Worm (Caenorhabditis elegans): Measurements from ENCODE around the gene T09F3.5.
"Not testable (repeated sequence)": the region's sequence is repeated elsewhere in the genome, so short reads cannot be mapped to it uniquely, and the experiment has no call there.

T09F3.5 gene

DNA sequence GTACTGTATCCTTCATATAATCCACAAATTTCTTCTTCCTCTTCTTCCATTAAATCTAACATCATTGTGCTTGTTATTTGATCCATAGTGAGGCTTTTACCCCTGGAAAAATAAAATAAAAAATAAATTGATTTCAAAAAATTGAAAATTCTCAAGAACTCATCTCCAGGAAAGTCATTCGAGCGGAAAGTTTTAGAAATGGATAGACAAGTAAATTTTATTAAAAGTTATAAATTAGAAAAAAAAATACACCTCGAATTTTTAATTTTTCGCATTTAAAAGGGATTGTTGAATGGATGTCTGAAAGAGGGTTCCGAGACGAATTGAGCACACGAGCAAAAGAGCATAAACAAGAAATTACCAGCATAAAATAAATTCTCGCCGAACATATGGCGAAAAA, 25.3 kb downstream of the T09F3.5 start, which contains the start of gene frpr-21:
Gene frpr-21, minus strand, starts transcription at position 101 of the 400 bp plus-strand sequence.
- TF ChIP-seq him-1 (tag; optimal IDR thresholded peaks at IDR 0.05): no peak
- no peak for TF ChIP-seq W03F9.2 (tag; optimal IDR thresholded peaks at IDR 0.05)
- no peak for TF ChIP-seq dao-5 (tag; optimal IDR thresholded peaks at IDR 0.05)

DNA sequence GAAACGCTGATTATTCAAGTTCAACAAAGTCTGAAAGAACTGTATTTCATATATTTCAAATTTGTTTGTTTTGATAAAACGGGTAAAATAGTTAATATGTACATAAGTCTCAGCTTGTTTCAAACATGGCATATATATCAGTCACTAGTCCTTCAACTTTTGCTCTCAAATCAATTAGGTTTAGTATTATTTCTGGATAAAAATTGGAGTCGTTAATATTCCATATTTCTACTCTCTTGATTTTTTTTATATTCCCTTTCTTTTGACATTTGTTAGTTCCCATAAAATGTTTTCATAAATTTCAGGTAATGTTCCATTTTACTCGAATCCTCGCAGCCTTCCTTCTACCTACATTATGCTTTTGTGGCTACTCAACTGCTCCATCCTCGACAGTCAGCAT, 39.2 kb downstream of the T09F3.5 start, which contains the start of gene cut-4:
Gene cut-4, plus strand, starts transcription at position 301 of the 400 bp plus-strand sequence.
- TF ChIP-seq W03F9.2 (tag; optimal IDR thresholded peaks at IDR 0.05): no peak
- no peak for TF ChIP-seq dao-5 (tag; optimal IDR thresholded peaks at IDR 0.05)
- TF ChIP-seq him-1 (tag; optimal IDR thresholded peaks at IDR 0.05): no peak

DNA sequence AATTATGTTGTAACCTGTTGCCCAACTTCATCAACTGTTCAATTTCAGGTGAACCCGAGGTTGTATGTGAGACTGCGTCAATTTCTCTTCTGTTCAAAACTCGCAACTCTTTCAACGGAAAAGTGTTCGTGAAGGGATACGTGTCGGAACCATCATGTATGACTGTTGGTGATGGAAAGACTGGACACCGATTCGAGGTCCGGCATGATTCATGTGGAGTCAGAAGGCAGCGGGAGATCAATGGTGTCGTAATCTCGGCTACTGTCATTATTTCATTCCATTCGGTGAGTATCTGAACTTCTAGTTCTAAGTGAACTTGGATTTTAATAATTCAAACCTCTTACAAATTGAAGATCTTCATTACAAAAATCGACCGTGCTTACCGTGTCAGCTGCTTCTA, 41.2 kb downstream of the T09F3.5 start:
- TF ChIP-seq him-1 (tag; optimal IDR thresholded peaks at IDR 0.05): no peak
- TF ChIP-seq W03F9.2 (tag; optimal IDR thresholded peaks at IDR 0.05): no peak
- no peak for TF ChIP-seq dao-5 (tag; optimal IDR thresholded peaks at IDR 0.05)

DNA sequence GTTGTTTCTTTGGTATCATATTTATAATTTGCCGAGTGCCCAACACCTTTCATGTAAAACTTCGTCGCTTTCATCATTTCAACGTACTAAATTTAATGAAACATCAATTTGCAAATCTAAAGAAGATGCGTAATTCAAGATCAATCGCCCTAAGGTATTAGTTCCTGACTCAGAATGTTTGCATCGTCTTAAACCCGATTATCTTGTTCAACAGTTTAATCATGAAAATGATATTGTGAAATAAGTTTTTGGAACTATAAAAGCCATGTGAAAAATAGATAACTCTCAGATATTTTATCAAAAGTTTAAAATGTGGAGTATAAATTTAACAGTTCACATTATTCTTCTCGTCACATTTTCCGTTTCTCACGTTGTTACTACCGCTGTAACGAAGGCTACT, 43.3 kb downstream of the T09F3.5 start, which contains the start of gene E04D5.4:
Gene E04D5.4, plus strand, starts transcription at position 301 of the 400 bp plus-strand sequence.
- TF ChIP-seq him-1 (tag; optimal IDR thresholded peaks at IDR 0.05) (no peak), W03F9.2 (tag; optimal IDR thresholded peaks at IDR 0.05) (no peak), dao-5 (tag; optimal IDR thresholded peaks at IDR 0.05) (no peak)

ce11 chrII:10442846-10443245, 46.2 kb downstream of the T09F3.5 start, which contains the start of gene ZK673.1:
Gene ZK673.1 (plus strand): TSS chrII:10443146.
- TF ChIP-seq dao-5, him-1, W03F9.2 (tag; optimal IDR thresholded peaks at IDR 0.05): not testable (repeated sequence)

DNA sequence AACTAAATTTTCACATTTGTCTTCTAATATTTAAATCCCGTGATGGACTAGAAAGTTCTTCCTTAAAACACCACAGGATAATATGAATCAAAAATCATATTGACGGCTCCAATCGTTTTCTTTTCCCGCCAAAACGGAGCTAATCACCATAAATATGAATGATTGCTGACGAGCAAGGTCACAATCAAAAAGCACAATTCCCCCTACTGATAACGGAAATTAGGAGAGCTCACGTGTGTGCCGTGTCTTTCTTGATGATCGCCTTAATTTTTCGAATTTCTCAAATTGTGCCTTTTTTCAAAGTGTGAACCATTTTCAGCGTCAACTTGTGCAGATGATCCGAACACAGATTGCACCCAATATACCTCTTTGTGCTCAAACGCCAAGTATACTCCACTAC, 47.2 kb downstream of the T09F3.5 start:
- TF ChIP-seq dao-5 (tag; optimal IDR thresholded peaks at IDR 0.05): no peak
- no peak for TF ChIP-seq W03F9.2 (tag; optimal IDR thresholded peaks at IDR 0.05)
- TF ChIP-seq him-1 (tag; optimal IDR thresholded peaks at IDR 0.05): no peak

DNA sequence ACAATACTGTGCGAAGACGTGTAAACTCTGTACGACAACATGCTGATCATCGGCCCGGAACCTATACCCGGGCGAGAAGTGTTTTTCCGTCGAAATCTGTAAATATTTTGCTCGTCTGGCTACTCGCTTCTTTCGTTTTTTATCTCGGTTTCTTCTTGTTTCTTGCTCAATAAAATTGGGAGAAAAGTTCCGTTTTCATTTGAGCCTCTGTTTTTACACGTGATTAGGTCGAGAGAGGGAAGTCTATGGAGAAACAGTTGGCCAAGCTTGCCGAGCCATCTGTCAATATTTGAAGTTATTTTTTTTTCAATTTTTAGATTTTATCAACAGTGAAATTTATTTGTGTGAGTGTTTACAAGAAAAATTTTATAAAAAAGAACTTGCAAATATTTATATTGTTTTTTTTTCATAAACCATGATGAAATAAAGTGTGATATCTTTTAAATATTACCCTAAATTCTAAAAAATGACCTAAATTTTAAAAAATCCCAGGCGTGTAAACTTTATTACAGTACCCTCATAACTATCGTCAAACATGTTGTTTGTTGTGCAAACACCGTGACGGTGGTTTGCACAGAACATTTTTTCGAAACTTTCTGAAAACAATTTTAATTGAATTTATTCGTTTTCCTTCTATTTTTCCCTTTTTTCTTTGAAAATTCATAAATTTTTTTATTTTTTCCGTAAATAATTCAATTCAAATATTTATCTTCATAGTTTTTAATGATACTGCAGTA, 48.5 kb downstream of the T09F3.5 start:
- TF ChIP-seq him-1 (tag; optimal IDR thresholded peaks at IDR 0.05) (no peak), dao-5 (tag; optimal IDR thresholded peaks at IDR 0.05) (no peak), W03F9.2 (tag; optimal IDR thresholded peaks at IDR 0.05) (no peak)

DNA sequence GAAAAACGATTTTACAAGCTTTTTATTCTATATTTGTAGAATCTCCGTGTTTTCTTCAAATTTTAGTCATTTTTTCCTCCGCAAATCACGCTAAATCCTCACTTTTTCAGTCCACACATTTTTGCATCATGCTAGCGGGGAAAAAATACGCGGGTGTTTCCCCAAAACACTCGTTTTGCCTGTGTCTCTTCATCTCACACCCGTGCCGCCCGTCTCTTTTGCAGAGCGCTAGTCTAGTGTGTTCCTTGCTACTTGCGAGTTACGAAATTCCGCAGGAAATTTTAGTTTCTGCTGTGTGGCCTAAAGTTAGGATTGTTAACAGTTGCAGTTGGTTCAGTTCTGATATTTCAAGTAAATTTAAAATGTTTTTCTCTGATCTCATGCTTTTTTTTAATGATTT, 49.1 kb downstream of the T09F3.5 start:
- no peak for TF ChIP-seq him-1 (tag; optimal IDR thresholded peaks at IDR 0.05)
- no peak for TF ChIP-seq dao-5 (tag; optimal IDR thresholded peaks at IDR 0.05)
- TF ChIP-seq W03F9.2 (tag; optimal IDR thresholded peaks at IDR 0.05): no peak

ce11 chrII:10446300-10446699, 49.6 kb downstream of the T09F3.5 start:
- TF ChIP-seq him-1 (tag; optimal IDR thresholded peaks at IDR 0.05): no peak
- peak; percentile 13 for TF ChIP-seq W03F9.2 (tag; optimal IDR thresholded peaks at IDR 0.05)

DNA sequence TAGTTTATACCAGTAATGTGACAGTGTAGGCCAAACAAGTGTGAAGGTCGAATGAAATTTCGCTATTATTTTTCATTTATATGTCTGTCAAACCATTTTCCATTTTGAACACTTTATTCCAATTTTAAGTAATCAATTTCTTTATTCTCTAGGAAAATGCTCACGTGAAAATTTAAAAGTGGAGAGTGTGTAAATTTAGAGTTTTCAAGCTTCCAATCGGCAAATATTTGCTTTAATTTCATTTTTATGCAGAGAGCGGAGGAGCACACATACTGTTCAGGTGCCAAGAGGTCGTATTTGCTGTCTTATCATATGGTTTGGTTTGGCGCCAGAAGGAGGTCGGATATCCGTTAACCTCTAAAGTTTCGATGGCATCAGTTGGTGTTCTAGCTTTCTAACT, 50.1 kb downstream of the T09F3.5 start:
- no peak for TF ChIP-seq dao-5 (tag; optimal IDR thresholded peaks at IDR 0.05)
- no peak for TF ChIP-seq him-1 (tag; optimal IDR thresholded peaks at IDR 0.05)
- no peak for TF ChIP-seq W03F9.2 (tag; optimal IDR thresholded peaks at IDR 0.05)

DNA sequence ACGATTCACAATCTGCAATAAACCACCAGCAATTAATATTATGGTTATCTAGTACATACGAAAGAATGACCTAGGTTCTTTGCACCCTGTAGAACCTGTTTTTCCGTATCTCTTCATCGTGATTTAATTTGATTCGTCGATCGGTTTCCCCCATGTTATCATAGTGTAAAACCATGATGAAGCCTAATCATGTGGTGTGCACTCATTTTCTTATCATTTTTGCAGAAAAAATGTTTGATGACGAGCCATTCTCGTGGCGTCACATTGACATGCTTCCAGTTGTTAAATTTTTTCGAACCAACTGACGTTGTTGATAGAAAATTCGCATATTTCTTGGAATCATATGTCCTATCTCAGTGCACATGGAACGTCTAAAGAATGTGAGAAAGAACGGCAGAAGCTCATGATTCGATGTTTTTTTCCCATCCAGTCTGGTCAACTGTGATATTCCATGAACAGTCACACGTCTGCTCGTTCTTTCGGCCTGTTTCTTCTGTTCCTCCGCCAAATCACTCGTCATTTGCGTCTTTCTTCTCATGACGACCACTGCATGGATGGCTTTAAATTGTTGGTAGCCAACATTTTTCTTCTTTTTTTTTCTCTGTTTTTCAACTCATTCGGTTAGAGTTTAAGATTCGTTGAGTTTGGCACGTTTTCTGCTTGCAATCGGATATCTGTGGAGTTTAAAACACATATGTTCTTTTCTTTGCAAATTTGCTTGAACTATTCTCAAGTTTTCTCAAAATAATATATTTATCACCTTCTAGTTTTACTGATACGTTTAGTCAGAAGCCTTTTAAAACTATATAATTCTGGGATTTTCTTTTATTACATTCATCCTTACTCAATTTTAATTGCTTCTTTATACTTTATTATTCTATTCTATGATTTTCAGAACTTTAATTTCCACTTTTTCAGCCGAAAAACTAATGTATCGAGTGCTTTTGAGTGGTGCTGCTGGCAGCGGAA, 51.0 kb downstream of the T09F3.5 start, which contains the start of gene ZK673.2:
Gene ZK673.2, plus strand, starts transcription at position 919 of the 969 bp plus-strand sequence.
- no peak for TF ChIP-seq him-1 (tag; optimal IDR thresholded peaks at IDR 0.05)
- no peak for TF ChIP-seq dao-5 (tag; optimal IDR thresholded peaks at IDR 0.05)
- no peak for TF ChIP-seq W03F9.2 (tag; optimal IDR thresholded peaks at IDR 0.05)

Measured in whole organism, L4/young adult.